Fruit fly (Drosophila melanogaster) whole organism: ENCODE measurements around the gene CG7810.

Experiments used
- CG8478 ChIP-seq: fragments of >200 bp; optimal IDR thresholded peaks from 2 replicates; lab custom pipeline; 2018; ENCODE audit warnings: inconsistent platforms
- EcR ChIP-seq, 2 experiments: fragments of >200 bp; optimal IDR thresholded peaks; 2 replicates each; lab custom pipeline; 2017; ENCODE audit warnings: missing biosample characterization in 2 of 2, missing genetic modification characterization in 2 of 2, missing genetic modification reagents in 2 of 2
- pan ChIP-seq: fragments of >200 bp; optimal IDR thresholded peaks from 2 replicates; lab custom pipeline; 2017

DNA sequence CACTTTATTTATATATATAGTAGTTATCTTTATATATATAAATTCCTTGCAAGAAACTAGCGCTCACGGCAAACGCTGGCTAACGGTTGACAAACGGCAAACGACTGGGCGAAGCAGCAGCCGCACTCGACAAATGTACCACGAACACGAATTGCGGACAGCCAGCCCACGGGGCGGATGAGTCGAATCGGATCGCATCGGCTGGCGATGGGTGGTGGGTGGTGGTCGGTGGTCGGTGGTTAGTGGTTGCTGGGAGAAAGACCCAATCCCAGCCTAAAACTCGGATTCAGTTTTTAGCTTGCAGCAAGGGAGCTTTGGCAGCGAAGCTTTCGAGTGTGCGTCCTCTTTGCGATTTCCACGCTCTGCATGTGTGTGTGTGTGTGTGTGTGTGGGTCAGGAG lies 14.2 kb upstream of the CG7810 start, which contains the start of gene CG7781:
- TF ChIP-seq EcR (GFP tag; optimal IDR thresholded peaks at IDR 0.05; lab: Kevin White, UChicago), result no peak
- no peak for TF ChIP-seq CG8478
- TF ChIP-seq pan, result no peak
